Worm (Caenorhabditis elegans) whole organism, young adult: Measurements from ENCODE around the gene spp-14.

ENCODE experiments used
- B0336.3 ChIP-seq: fragments of 200-800 bp; sonication (Bioruptor generic); IDR thresholded peaks from 2 replicates; pipeline ENCODE4 v1.3.6; 2022; ENCODE audit warnings: missing genetic modification characterization, missing compliant biosample characterization
- D2030.7 ChIP-seq: fragments of 200-800 bp; sonication (Bioruptor generic); IDR thresholded peaks from 2 replicates; pipeline ENCODE4 v1.3.6; 2022; ENCODE audit warnings: missing genetic modification reagents, missing genetic modification characterization, missing compliant biosample characterization
- F23B12.7 ChIP-seq: sonication (generic microtip); optimal IDR thresholded peaks from 2 replicates; lab custom pipeline; 2017; ENCODE audit warnings: missing genetic modification characterization, mild to moderate bottlenecking, missing compliant biosample characterization, antibody characterized with exemption, moderate library complexity; ENCODE audit not compliant: insufficient read depth
- F39B2.1 ChIP-seq: fragments of 200-800 bp; sonication (Bioruptor generic); IDR thresholded peaks from 2 replicates; pipeline ENCODE4 v1.3.6; 2022; ENCODE audit warnings: missing genetic modification reagents, missing genetic modification characterization, missing compliant biosample characterization
- F52B5.7 ChIP-seq: sonication (generic microtip); optimal IDR thresholded peaks from 2 replicates; lab custom pipeline; 2016; ENCODE audit warnings: mild to moderate bottlenecking, missing genetic modification characterization, missing compliant biosample characterization
- F57C9.4 ChIP-seq: sonication (generic microtip); optimal IDR thresholded peaks from 2 replicates; lab custom pipeline; 2017; ENCODE audit warnings: mild to moderate bottlenecking, missing genetic modification characterization, missing compliant biosample characterization
- Y53G8AR.9 ChIP-seq: fragments of 200-800 bp; sonication (Bioruptor generic); conservative IDR thresholded peaks from 2 replicates; pipeline ENCODE4 v1.3.6; 2022; ENCODE audit warnings: missing genetic modification reagents, missing genetic modification characterization, missing compliant biosample characterization
- Y56A3A.18 ChIP-seq: fragments of 200-800 bp; sonication (Bioruptor generic); IDR thresholded peaks from 2 replicates; pipeline ENCODE4 v1.3.6; 2022; ENCODE audit warnings: missing genetic modification reagents, missing genetic modification characterization, missing compliant biosample characterization
- ZK185.1 ChIP-seq: sonication (generic microtip); optimal IDR thresholded peaks from 2 replicates; lab custom pipeline; 2016; ENCODE audit warnings: mild to moderate bottlenecking, missing genetic modification characterization, missing compliant biosample characterization; ENCODE audit not compliant: poor library complexity, severe bottlenecking
- atf-7 ChIP-seq: sonication (generic microtip); optimal IDR thresholded peaks from 2 replicates; lab custom pipeline; 2017; ENCODE audit warnings: mild to moderate bottlenecking, missing genetic modification characterization, missing compliant biosample characterization
- athp-1 ChIP-seq: sonication (generic microtip); optimal IDR thresholded peaks from 2 replicates; lab custom pipeline; 2017; ENCODE audit warnings: mild to moderate bottlenecking, missing genetic modification characterization, missing compliant biosample characterization
- bed-2 ChIP-seq: fragments of 200-800 bp; sonication (Bioruptor generic); IDR thresholded peaks from 2 replicates; pipeline ENCODE4 v1.3.6; 2022; ENCODE audit warnings: missing genetic modification reagents, missing genetic modification characterization, missing compliant biosample characterization
- ccch-3 ChIP-seq: fragments of 200-800 bp; sonication (Bioruptor generic); optimal IDR thresholded peaks from 2 replicates; lab custom pipeline; 2018; ENCODE audit warnings: mild to moderate bottlenecking, missing genetic modification characterization, missing compliant biosample characterization
- ceh-58 ChIP-seq: fragments of 200-800 bp; sonication (Bioruptor generic); IDR thresholded peaks from 2 replicates; pipeline ENCODE4 v1.3.6; 2022; ENCODE audit warnings: missing genetic modification characterization, missing compliant biosample characterization
- dpff-1 ChIP-seq: sonication (generic microtip); optimal IDR thresholded peaks from 2 replicates; lab custom pipeline; 2017; ENCODE audit warnings: mild to moderate bottlenecking, missing genetic modification characterization, missing compliant biosample characterization
- fkh-3 ChIP-seq: sonication (generic microtip); optimal IDR thresholded peaks from 2 replicates; lab custom pipeline; 2016; ENCODE audit warnings: mild to moderate bottlenecking, missing genetic modification characterization, missing compliant biosample characterization
- gei-17 ChIP-seq: fragments of 200-800 bp; sonication (Bioruptor generic); optimal IDR thresholded peaks from 2 replicates; lab custom pipeline; 2018; ENCODE audit warnings: mild to moderate bottlenecking, missing genetic modification characterization, missing compliant biosample characterization
- hmg-20 ChIP-seq: fragments of 200-800 bp; sonication (Bioruptor generic); IDR thresholded peaks from 2 replicates; pipeline ENCODE4 v1.3.6; 2022; ENCODE audit warnings: missing genetic modification reagents, missing genetic modification characterization, missing compliant biosample characterization
- lin-26 ChIP-seq: fragments of 200-800 bp; sonication (Bioruptor generic); IDR thresholded peaks from 2 replicates; pipeline ENCODE4 v1.3.6; 2022; ENCODE audit warnings: missing genetic modification reagents, missing genetic modification characterization, missing compliant biosample characterization
- lin-54 ChIP-seq: fragments of 200-800 bp; sonication (Bioruptor generic); optimal IDR thresholded peaks from 2 replicates; lab custom pipeline; 2018; ENCODE audit warnings: mild to moderate bottlenecking, missing genetic modification characterization, missing compliant biosample characterization
- lsl-1 ChIP-seq: fragments of 200-800 bp; sonication (Bioruptor generic); optimal IDR thresholded peaks from 2 replicates; lab custom pipeline; 2018; ENCODE audit warnings: mild to moderate bottlenecking, missing genetic modification characterization, moderate library complexity, missing compliant biosample characterization
- mcd-1 ChIP-seq: fragments of 200-800 bp; sonication (Bioruptor generic); IDR thresholded peaks from 2 replicates; pipeline ENCODE4 v1.3.6; 2022; ENCODE audit warnings: missing genetic modification reagents, missing genetic modification characterization, missing compliant biosample characterization
- mes-4 ChIP-seq: sonication (generic microtip); optimal IDR thresholded peaks from 2 replicates; lab custom pipeline; 2016; ENCODE audit warnings: missing genotype, missing genetic modification characterization, missing compliant biosample characterization
- nfya-1 ChIP-seq: sonication (generic microtip); optimal IDR thresholded peaks from 2 replicates; lab custom pipeline; 2017; ENCODE audit warnings: antibody characterized with exemption, missing compliant biosample characterization, missing genetic modification characterization, borderline replicate concordance; ENCODE audit not compliant: insufficient read depth
- nfyb-1 ChIP-seq: fragments of 200-800 bp; sonication (Bioruptor generic); IDR thresholded peaks from 2 replicates; pipeline ENCODE4 v1.3.6; 2022; ENCODE audit warnings: missing genetic modification reagents, missing genetic modification characterization, missing compliant biosample characterization
- pha-4 ChIP-seq: fragments of 150-350 bp; sonication (generic microtip); optimal IDR thresholded peaks from 2 replicates; lab custom pipeline; 2014; ENCODE audit warnings: missing biosample characterization, missing genetic modification reagents, missing genetic modification characterization
- repo-1 ChIP-seq: sonication (generic microtip); optimal IDR thresholded peaks from 2 replicates; lab custom pipeline; 2017; ENCODE audit warnings: mild to moderate bottlenecking, missing genetic modification characterization, missing compliant biosample characterization
- sdz-38 ChIP-seq: sonication (generic microtip); optimal IDR thresholded peaks from 2 replicates; lab custom pipeline; 2016; ENCODE audit warnings: missing genotype, missing genetic modification characterization, missing compliant biosample characterization
- snpc-1.1 ChIP-seq: sonication (generic microtip); optimal IDR thresholded peaks from 2 replicates; lab custom pipeline; 2017; ENCODE audit warnings: missing genetic modification characterization, mild to moderate bottlenecking, missing compliant biosample characterization, antibody characterized with exemption, moderate library complexity, missing genotype, missing genetic modification reagents; ENCODE audit not compliant: insufficient read depth
- snpc-1.3 ChIP-seq: sonication (generic microtip); optimal IDR thresholded peaks from 2 replicates; lab custom pipeline; 2017; ENCODE audit warnings: missing genetic modification characterization, mild to moderate bottlenecking, missing compliant biosample characterization, antibody characterized with exemption, moderate library complexity, missing genotype, missing genetic modification reagents; ENCODE audit not compliant: insufficient read depth
- sptf-2 ChIP-seq: fragments of 200-800 bp; sonication (Bioruptor generic); optimal IDR thresholded peaks from 2 replicates; lab custom pipeline; 2018; ENCODE audit warnings: mild to moderate bottlenecking, missing genetic modification characterization, missing compliant biosample characterization
- tlf-1 ChIP-seq: fragments of 200-800 bp; sonication (Bioruptor generic); optimal IDR thresholded peaks from 2 replicates; lab custom pipeline; 2018; ENCODE audit warnings: mild to moderate bottlenecking, missing genetic modification characterization, missing compliant biosample characterization
- zfh-2 ChIP-seq: fragments of 200-800 bp; sonication (Bioruptor generic); conservative IDR thresholded peaks from 2 replicates; pipeline ENCODE4 v1.3.6; 2022; ENCODE audit warnings: missing genetic modification reagents, missing genetic modification characterization, missing compliant biosample characterization
- ztf-18 ChIP-seq: sonication (generic microtip); optimal IDR thresholded peaks from 2 replicates; lab custom pipeline; 2016; ENCODE audit warnings: missing genotype, mild to moderate bottlenecking, missing genetic modification characterization, missing compliant biosample characterization
- ztf-22 ChIP-seq: fragments of 200-800 bp; sonication (Bioruptor generic); optimal IDR thresholded peaks from 2 replicates; lab custom pipeline; 2018; ENCODE audit warnings: mild to moderate bottlenecking, missing genetic modification characterization, moderate library complexity, missing compliant biosample characterization

spp-14 gene

ce11 chrX:7733571-7733970 lies 7.8 kb downstream of the spp-14 start:
- TF ChIP-seq lsl-1 (GFP tag; lab: Kevin White, UChicago): no peak
- no peak for TF ChIP-seq F57C9.4 (tag; lab: Kevin White, UChicago)
- peak; percentile 82 for TF ChIP-seq Y56A3A.18 (GFP tag; lab: Robert Waterston, UW)
- peak; percentile 24; the same call in 1 of the 2 replicates for TF ChIP-seq Y53G8AR.9
- 0 out of 2 replicates have a peak, but pooled peaks have one; percentile 4 for TF ChIP-seq lin-26 (GFP tag; lab: Robert Waterston, UW)
- TF ChIP-seq sptf-2: no peak
- TF ChIP-seq atf-7 (tag; lab: Kevin White, UChicago): peak; percentile 23
- no peak for TF ChIP-seq F52B5.7
- no peak for TF ChIP-seq ztf-18 (tag; lab: Kevin White, UChicago)
- TF ChIP-seq ztf-22 (GFP tag; lab: Kevin White, UChicago): no peak
- TF ChIP-seq B0336.3 (GFP tag; lab: Robert Waterston, UW): peak; percentile 60; the same call in 1 of the 2 replicates
- TF ChIP-seq, all 124 proteins: peak for 5

- TF ChIP-seq D2030.7 (GFP tag; lab: Robert Waterston, UW) (no peak), nfyb-1 (GFP tag; lab: Robert Waterston, UW) (no peak), F39B2.1 (GFP tag; lab: Robert Waterston, UW) (no peak), pha-4 (tag; lab: Kevin White, UChicago) (no peak), mes-4 (tag; lab: Kevin White, UChicago) (no peak), F23B12.7 (tag; lab: Kevin White, UChicago) (no peak), sdz-38 (tag; lab: Kevin White, UChicago) (no peak), repo-1 (tag; lab: Kevin White, UChicago) (no peak), snpc-1.1 (tag; lab: Kevin White, UChicago) (no peak), ceh-58 (GFP tag; lab: Robert Waterston, UW) (no peak), gei-17 (GFP tag; lab: Kevin White, UChicago) (no peak), nfya-1 (tag; lab: Kevin White, UChicago) (no peak), dpff-1 (tag; lab: Kevin White, UChicago) (no peak)
These were observed 10.4 kb downstream of the spp-14 start, which contains the start of gene set-12 for ce11 chrX:7736171-7736570. Gene set-12 (minus strand): TSS chrX:7736271.

- TF ChIP-seq athp-1 (tag; lab: Kevin White, UChicago): no peak
- no peak for TF ChIP-seq lin-54
- no peak for TF ChIP-seq zfh-2
- no peak for TF ChIP-seq gei-17 (GFP tag; lab: Kevin White, UChicago)
- TF ChIP-seq snpc-1.3 (tag; lab: Kevin White, UChicago): no peak
- no peak for TF ChIP-seq mcd-1
- no peak for TF ChIP-seq F57C9.4 (tag; lab: Kevin White, UChicago)
- no peak for TF ChIP-seq tlf-1
- no peak for TF ChIP-seq bed-2 (GFP tag; lab: Robert Waterston, UW)
- no peak for TF ChIP-seq ZK185.1 (tag; lab: Kevin White, UChicago)
- TF ChIP-seq hmg-20: no peak
- TF ChIP-seq ccch-3 (GFP tag; lab: Kevin White, UChicago): no peak
- TF ChIP-seq fkh-3 (tag; lab: Kevin White, UChicago): no peak
- no peak for TF ChIP-seq lin-26 (GFP tag; lab: Robert Waterston, UW)
These were observed 13.6 kb downstream of the spp-14 start, which contains the start of gene K09F5.1 for ce11 chrX:7739353-7739752. Gene K09F5.1 (plus strand): TSS chrX:7739653.
